5 fruit fly cellular contexts compared by ENCODE assay signal in genomic region chr3R:11566769-11567570, dm6.
A peak's percentile ranks its signal among the peaks of the same experiment; 100 is the strongest.
TF ChIP-seq lines count a peak whose summit lies in the region.

fabp (minus strand) TSS chr3R:11567054.
sea (minus strand) TSS chr3R:11567054.

TF ChIP-seq in whole organism, adult, 20 proteins besides CTCF, POLR2A, EP300 and RAD21 (continued from another document):
- no peak for TF ChIP-seq Clk (GFP tag; optimal IDR thresholded peaks at IDR 0.05; lab: Kevin White, UChicago)
- TF ChIP-seq CG14711 (tag; optimal IDR thresholded peaks at IDR 0.05; lab: Kevin White, UChicago): peak; percentile 51

TF ChIP-seq in whole organism, embryonic, 481 proteins besides CTCF, POLR2A, EP300 and RAD21 (continued from another document and continues in another):
- TF ChIP-seq Dip2 (GFP tag; IDR thresholded peaks at IDR 0.05; lab: Robert Waterston, UW): no peak
- TF ChIP-seq ranshi (GFP tag; IDR thresholded peaks at IDR 0.05; lab: Robert Waterston, UW): no peak; the same call in 1 of the 2 replicates
- no peak for TF ChIP-seq Meics (GFP tag; optimal IDR thresholded peaks at IDR 0.05; lab: Kevin White, UChicago)
- peak; percentile 75; the same call in 2 of the 4 replicates for TF ChIP-seq chinmo (GFP tag; IDR thresholded peaks at IDR 0.05; lab: Robert Waterston, UW; ENCODE audit: partially characterized antibody)
- TF ChIP-seq CG34376 (GFP tag; optimal IDR thresholded peaks at IDR 0.05; lab: Kevin White, UChicago): peak; percentile 77
- TF ChIP-seq CG34224 (GFP tag; IDR thresholded peaks at IDR 0.05; lab: Robert Waterston, UW; ENCODE audit: partially characterized antibody): peak; percentile 22; the same call in 1 of the 3 replicates
- no peak for TF ChIP-seq fd102C (GFP tag; optimal IDR thresholded peaks at IDR 0.05; lab: Kevin White, UChicago)
- TF ChIP-seq Aef1 (GFP tag; IDR thresholded peaks at IDR 0.05; lab: Robert Waterston, UW): no peak
- no peak for TF ChIP-seq CG15514 (GFP tag; optimal IDR thresholded peaks at IDR 0.05; lab: Kevin White, UChicago)
- TF ChIP-seq mam (GFP tag; optimal IDR thresholded peaks at IDR 0.05; lab: Kevin White, UChicago): peak; percentile 13
- peak; percentile 94 for TF ChIP-seq CG9215 (GFP tag; IDR thresholded peaks at IDR 0.05; lab: Robert Waterston, UW)
- TF ChIP-seq Xbp1 (GFP tag; optimal IDR thresholded peaks at IDR 0.05; lab: Kevin White, UChicago): no peak
- no peak for TF ChIP-seq tup (GFP tag; optimal IDR thresholded peaks at IDR 0.05; lab: Kevin White, UChicago)
- no peak for TF ChIP-seq eyg (GFP tag; optimal IDR thresholded peaks at IDR 0.05; lab: Kevin White, UChicago)
- TF ChIP-seq E2f2 (GFP tag; IDR thresholded peaks at IDR 0.05; lab: Robert Waterston, UW): peak; percentile 32; the same call in 1 of the 2 replicates
- TF ChIP-seq sna (GFP tag; IDR thresholded peaks at IDR 0.05; lab: Robert Waterston, UW; ENCODE audit: partially characterized antibody): 0 out of 2 replicates have a peak, but pooled peaks have one; percentile 32
- no peak for TF ChIP-seq Bdp1 (GFP tag; optimal IDR thresholded peaks at IDR 0.05; lab: Kevin White, UChicago)
- TF ChIP-seq CG4424 (GFP tag; optimal IDR thresholded peaks at IDR 0.05; lab: Kevin White, UChicago): no peak
- no peak for TF ChIP-seq CG12219 (GFP tag; optimal IDR thresholded peaks at IDR 0.05; lab: Kevin White, UChicago)
- TF ChIP-seq CG14860 (GFP tag; IDR thresholded peaks at IDR 0.05; lab: Robert Waterston, UW; ENCODE audit: partially characterized antibody): no peak
- peak; percentile 41 for TF ChIP-seq bbx (GFP tag; IDR thresholded peaks at IDR 0.05; lab: Robert Waterston, UW; ENCODE audit: partially characterized antibody)
- TF ChIP-seq ci (GFP tag; IDR thresholded peaks at IDR 0.05; lab: Robert Waterston, UW): peak; percentile 54; the same call in 2 of the 3 replicates
- peak; percentile 85 for TF ChIP-seq sd (tag; optimal IDR thresholded peaks at IDR 0.05; lab: Kevin White, UChicago)
- no peak for TF ChIP-seq CG8359 (GFP tag; optimal IDR thresholded peaks at IDR 0.05; lab: Kevin White, UChicago; ENCODE audit: borderline replicate concordance)
- peak; percentile 39 for TF ChIP-seq CG10543 (GFP tag; optimal IDR thresholded peaks at IDR 0.05; lab: Kevin White, UChicago)
- no peak for TF ChIP-seq Sry-β (GFP tag; optimal IDR thresholded peaks at IDR 0.05; lab: Kevin White, UChicago)
- TF ChIP-seq Ets65A (GFP tag; lab: Kevin White, UChicago): no peak
- peak; percentile 35 for TF ChIP-seq Hmr (GFP tag; optimal IDR thresholded peaks at IDR 0.05; lab: Kevin White, UChicago)
- TF ChIP-seq CG4820 (GFP tag; optimal IDR thresholded peaks at IDR 0.05; lab: Kevin White, UChicago): no peak
- TF ChIP-seq PHDP (tag; optimal IDR thresholded peaks at IDR 0.05; lab: Kevin White, UChicago): peak; percentile 8

TF ChIP-seq in whole organism, prepupa, 60 proteins besides CTCF, POLR2A, EP300 and RAD21 (continued from another document and continues in another):
- TF ChIP-seq fd59A (GFP tag; optimal IDR thresholded peaks at IDR 0.05; lab: Kevin White, UChicago): no peak
- TF ChIP-seq pdm3 (GFP tag; optimal IDR thresholded peaks at IDR 0.05; lab: Kevin White, UChicago): peak; percentile 26
- peak; percentile 67 for TF ChIP-seq Sox102F (GFP tag; optimal IDR thresholded peaks at IDR 0.05; lab: Kevin White, UChicago)
- TF ChIP-seq esn (GFP tag; optimal IDR thresholded peaks at IDR 0.05; lab: Kevin White, UChicago): peak; percentile 49
- no peak for TF ChIP-seq svp (GFP tag; lab: Kevin White, UChicago)
- TF ChIP-seq CG3919 (GFP tag; optimal IDR thresholded peaks at IDR 0.05; lab: Kevin White, UChicago): peak; percentile 50
- no peak for TF ChIP-seq Ets96B (tag; optimal IDR thresholded peaks at IDR 0.05; lab: Kevin White, UChicago)
- no peak for TF ChIP-seq Ets21C (GFP tag; optimal IDR thresholded peaks at IDR 0.05; lab: Kevin White, UChicago)
- TF ChIP-seq CG10631 (GFP tag; optimal IDR thresholded peaks at IDR 0.05; lab: Kevin White, UChicago): no peak
- TF ChIP-seq topi (GFP tag; optimal IDR thresholded peaks at IDR 0.05; lab: Kevin White, UChicago): peak; percentile 48
- no peak for TF ChIP-seq Sox14 (GFP tag; optimal IDR thresholded peaks at IDR 0.05; lab: Kevin White, UChicago)
- TF ChIP-seq CG8119 (GFP tag; IDR thresholded peaks at IDR 0.05; lab: Robert Waterston, UW): peak; percentile 50; the same call in 1 of the 3 replicates
- peak; percentile 33 for TF ChIP-seq net (GFP tag; optimal IDR thresholded peaks at IDR 0.05; lab: Kevin White, UChicago)
- peak; percentile 54; the same call in 1 of the 3 replicates for TF ChIP-seq CG6163 (GFP tag; IDR thresholded peaks at IDR 0.05; lab: Robert Waterston, UW)
- TF ChIP-seq Smox (GFP tag; optimal IDR thresholded peaks at IDR 0.05; lab: Kevin White, UChicago): no peak
- TF ChIP-seq Hr39 (GFP tag; optimal IDR thresholded peaks at IDR 0.05; lab: Kevin White, UChicago): no peak
- TF ChIP-seq CG6792 (GFP tag; optimal IDR thresholded peaks at IDR 0.05; lab: Kevin White, UChicago): no peak
- TF ChIP-seq CG8632 (GFP tag; optimal IDR thresholded peaks at IDR 0.05; lab: Kevin White, UChicago): no peak
- TF ChIP-seq salr (GFP tag; optimal IDR thresholded peaks at IDR 0.05; lab: Kevin White, UChicago): peak in 1 of 2 experiments; percentile 9
- peak; percentile 27 to 46 for TF ChIP-seq ss (GFP tag; optimal IDR thresholded peaks at IDR 0.05; lab: Kevin White, UChicago)
- TF ChIP-seq eg (GFP tag; IDR thresholded peaks at IDR 0.05; lab: Robert Waterston, UW): peak; percentile 53; the same call in 1 of the 3 replicates
- TF ChIP-seq Gug (GFP tag; IDR thresholded peaks at IDR 0.05; lab: Robert Waterston, UW): no peak
- peak; percentile 2 for TF ChIP-seq CG3032 (tag; optimal IDR thresholded peaks at IDR 0.05; lab: Kevin White, UChicago)
- TF ChIP-seq CG4318 (GFP tag; optimal IDR thresholded peaks at IDR 0.05; lab: Kevin White, UChicago): no peak
- no peak for TF ChIP-seq Hr4 (GFP tag; optimal IDR thresholded peaks at IDR 0.05; lab: Kevin White, UChicago)
- no peak for TF ChIP-seq dsx (GFP tag; optimal IDR thresholded peaks at IDR 0.05; lab: Kevin White, UChicago; ENCODE audit: poor library complexity, severe bottlenecking)
- peak; percentile 42 for TF ChIP-seq CG6854 (GFP tag; optimal IDR thresholded peaks at IDR 0.05; lab: Kevin White, UChicago)
- peak; percentile 9 for TF ChIP-seq achi (GFP tag; optimal IDR thresholded peaks at IDR 0.05; lab: Kevin White, UChicago)
- TF ChIP-seq Sox15 (GFP tag; optimal IDR thresholded peaks at IDR 0.05; lab: Kevin White, UChicago): no peak
- TF ChIP-seq Lpt (GFP tag; optimal IDR thresholded peaks at IDR 0.05; lab: Kevin White, UChicago): no peak
- no peak for TF ChIP-seq Hr38 (GFP tag; optimal IDR thresholded peaks at IDR 0.05; lab: Kevin White, UChicago)
- TF ChIP-seq CG11294 (GFP tag; IDR thresholded peaks at IDR 0.05; lab: Robert Waterston, UW): no peak
- peak; percentile 13 for TF ChIP-seq CG1621 (tag; optimal IDR thresholded peaks at IDR 0.05; lab: Kevin White, UChicago)
- peak; percentile 20 for TF ChIP-seq CG9139 (GFP tag; optimal IDR thresholded peaks at IDR 0.05; lab: Kevin White, UChicago)

TF ChIP-seq in whole organism, pupa, 21 proteins besides CTCF, POLR2A, EP300 and RAD21 (continued from another document):
- peak; percentile 39 for TF ChIP-seq Snoo (tag; optimal IDR thresholded peaks at IDR 0.05; lab: Kevin White, UChicago)

TF ChIP-seq in whole organism, wandering third instar larva, 38 proteins besides CTCF, POLR2A, EP300 and RAD21 (continued from another document):
- TF ChIP-seq CrebA (GFP tag; optimal IDR thresholded peaks at IDR 0.05; lab: Kevin White, UChicago; ENCODE audit: borderline replicate concordance): peak; percentile 94
